Worm (Caenorhabditis elegans) whole organism, mixed stage, embryonic: ENCODE measurements around the gene sftb-2.

ENCODE experiments used
- M03D4.4 ChIP-seq: sonication (generic microtip); optimal IDR thresholded peaks from 2 replicates; lab custom pipeline; 2017; ENCODE audit warnings: mild to moderate bottlenecking, missing genetic modification characterization, missing compliant biosample characterization
- ham-2 ChIP-seq: fragments of 200-800 bp; sonication (Bioruptor generic); optimal IDR thresholded peaks from 2 replicates; lab custom pipeline; 2018; ENCODE audit warnings: mild to moderate bottlenecking, missing genetic modification characterization, missing compliant biosample characterization
- mab-5 ChIP-seq: fragments of 150-350 bp; optimal IDR thresholded peaks from 2 replicates; lab custom pipeline; 2014; ENCODE audit warnings: missing biosample characterization, missing genetic modification characterization
- nhr-28 ChIP-seq: fragments of 150-350 bp; optimal IDR thresholded peaks from 2 replicates; lab custom pipeline; 2014; ENCODE audit warnings: missing biosample characterization, missing genetic modification characterization
- snpc-4 ChIP-seq: fragments of 150-350 bp; optimal IDR thresholded peaks from 2 replicates; lab custom pipeline; 2014; ENCODE audit warnings: missing biosample characterization, missing genetic modification characterization
- sptf-1 ChIP-seq: sonication (generic microtip); optimal IDR thresholded peaks from 2 replicates; lab custom pipeline; 2017; ENCODE audit warnings: mild to moderate bottlenecking, missing genetic modification characterization, moderate library complexity, missing compliant biosample characterization
- ztf-11 ChIP-seq: fragments of 150-350 bp; optimal IDR thresholded peaks from 2 replicates; lab custom pipeline; 2014; ENCODE audit warnings: missing biosample characterization, missing genetic modification characterization

- TF ChIP-seq ztf-11 (tag; lab: Kevin White, UChicago) (no peak), snpc-4 (no peak), ham-2 (no peak), sptf-1 (no peak), M03D4.4 (tag; lab: Kevin White, UChicago) (no peak), mab-5 (tag; lab: Kevin White, UChicago) (no peak), nhr-28 (no peak)
Measured at ce11 chrV:103977-104376, 24.1 kb upstream of the sftb-2 start, which contains the start of gene rps-27.
